Fruit fly (Drosophila melanogaster): ENCODE data around the gene Rpt2.

Gene Rpt2

DNA sequence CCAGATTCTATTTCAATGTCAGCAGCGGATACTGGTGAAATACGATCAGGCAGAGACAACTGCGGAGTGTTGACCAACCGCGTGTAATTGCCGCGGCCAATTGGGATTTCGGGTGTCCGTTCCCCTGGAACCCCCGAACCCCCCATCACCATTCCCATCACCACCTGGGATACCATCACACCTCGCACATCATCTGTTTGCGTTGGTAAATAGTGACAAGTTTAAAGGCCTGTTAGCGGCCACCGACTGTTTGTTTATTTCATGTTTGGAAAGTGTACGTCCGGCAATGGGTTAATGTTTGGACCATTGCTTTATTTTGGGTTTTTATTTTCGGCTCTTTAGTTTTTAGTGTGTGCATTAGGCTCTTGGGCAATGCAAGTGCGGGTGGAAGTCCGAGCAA lies 15.6 kb upstream of the Rpt2 start (continued):
- TF ChIP-seq CG12155 (GFP tag; optimal IDR thresholded peaks at IDR 0.05), result no peak
- peak; percentile 24 for TF ChIP-seq BtbVII (GFP tag; optimal IDR thresholded peaks at IDR 0.05)
- peak; percentile 40; the same call in 1 of the 2 replicates for TF ChIP-seq CG11247 (GFP tag; IDR thresholded peaks at IDR 0.05)
- TF ChIP-seq odd (GFP tag; optimal IDR thresholded peaks at IDR 0.05), result peak; percentile 41
- no peak for TF ChIP-seq CG10267 (tag; optimal IDR thresholded peaks at IDR 0.05)
- peak; percentile 4 for TF ChIP-seq CG11723 (GFP tag; optimal IDR thresholded peaks at IDR 0.05)
- no peak for TF ChIP-seq tll (GFP tag; optimal IDR thresholded peaks at IDR 0.05)
- peak; percentile 60 for TF ChIP-seq CG15601 (tag; optimal IDR thresholded peaks at IDR 0.05)
- no peak for TF ChIP-seq ap (GFP tag; IDR thresholded peaks at IDR 0.05)
- no peak for TF ChIP-seq CG4730 (GFP tag; IDR thresholded peaks at IDR 0.05)
- peak; percentile 81 for TF ChIP-seq ATbp (GFP tag; optimal IDR thresholded peaks at IDR 0.05)
- TF ChIP-seq slp2 (GFP tag; optimal IDR thresholded peaks at IDR 0.05), result no peak
- TF ChIP-seq CG12104 (GFP tag; optimal IDR thresholded peaks at IDR 0.05), result no peak
- TF ChIP-seq Opbp (GFP tag; IDR thresholded peaks at IDR 0.05; ENCODE audit: partially characterized antibody), result no peak
- TF ChIP-seq peb (GFP tag; IDR thresholded peaks at IDR 0.05), result no peak
- no peak for TF ChIP-seq luna (GFP tag; optimal IDR thresholded peaks at IDR 0.05)
- TF ChIP-seq kni (GFP tag; optimal IDR thresholded peaks at IDR 0.05), result peak; percentile 81
- no peak for TF ChIP-seq Sox102F (GFP tag; optimal IDR thresholded peaks at IDR 0.05)
- no peak for TF ChIP-seq CG6683 (GFP tag; optimal IDR thresholded peaks at IDR 0.05)
- no peak for TF ChIP-seq CG32772 (GFP tag; IDR thresholded peaks at IDR 0.05)
- TF ChIP-seq CG3726 (GFP tag; IDR thresholded peaks at IDR 0.05), result no peak

DNA sequence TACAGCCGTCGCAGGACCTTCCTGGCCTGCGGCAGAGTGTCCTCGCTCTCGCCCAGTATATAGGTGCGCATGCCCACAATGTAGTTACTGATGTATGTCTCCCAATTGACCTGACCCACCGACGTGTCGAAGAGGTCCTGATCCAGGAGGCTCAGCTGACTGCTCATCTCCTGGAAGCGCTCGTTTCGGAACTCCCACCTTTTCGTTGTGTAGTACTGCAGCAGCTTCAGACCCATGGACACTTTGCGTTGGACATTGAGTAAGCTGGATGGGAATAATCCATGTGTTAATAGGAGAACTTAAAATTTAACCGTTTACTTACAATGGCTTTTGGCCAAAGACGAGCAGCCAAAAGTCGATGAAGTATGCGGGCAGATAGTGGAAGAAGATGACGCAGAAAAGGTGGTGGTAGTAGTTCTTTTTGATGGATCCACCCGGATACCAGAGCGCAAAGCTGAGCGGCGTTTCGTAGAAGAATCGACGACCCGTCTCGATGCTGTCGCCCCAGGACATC lies 12.5 kb upstream of the Rpt2 start:
- peak; percentile 50 for TF ChIP-seq Med (GFP tag)
- TF ChIP-seq insv (GFP tag; optimal IDR thresholded peaks at IDR 0.05), result no peak
- TF ChIP-seq eve (GFP tag; optimal IDR thresholded peaks at IDR 0.05), result peak in 1 of 2 experiments; percentile 5
- peak; percentile 92 for TF ChIP-seq Ets65A (GFP tag)
- TF ChIP-seq CG5953 (GFP tag; IDR thresholded peaks at IDR 0.05), result 0 out of 2 replicates have a peak, but pooled peaks have one; percentile 37
- 0 out of 2 replicates have a peak, but pooled peaks have one; percentile 9 for TF ChIP-seq Oaz (GFP tag; IDR thresholded peaks at IDR 0.05)
- peak; percentile 29 for TF ChIP-seq CG6854 (GFP tag; optimal IDR thresholded peaks at IDR 0.05)
- TF ChIP-seq nom (GFP tag; optimal IDR thresholded peaks at IDR 0.05), result no peak
- no peak for TF ChIP-seq Dip3 (GFP tag; optimal IDR thresholded peaks at IDR 0.05)
- peak; percentile 25 for TF ChIP-seq pnt (GFP tag; optimal IDR thresholded peaks at IDR 0.05)

DNA sequence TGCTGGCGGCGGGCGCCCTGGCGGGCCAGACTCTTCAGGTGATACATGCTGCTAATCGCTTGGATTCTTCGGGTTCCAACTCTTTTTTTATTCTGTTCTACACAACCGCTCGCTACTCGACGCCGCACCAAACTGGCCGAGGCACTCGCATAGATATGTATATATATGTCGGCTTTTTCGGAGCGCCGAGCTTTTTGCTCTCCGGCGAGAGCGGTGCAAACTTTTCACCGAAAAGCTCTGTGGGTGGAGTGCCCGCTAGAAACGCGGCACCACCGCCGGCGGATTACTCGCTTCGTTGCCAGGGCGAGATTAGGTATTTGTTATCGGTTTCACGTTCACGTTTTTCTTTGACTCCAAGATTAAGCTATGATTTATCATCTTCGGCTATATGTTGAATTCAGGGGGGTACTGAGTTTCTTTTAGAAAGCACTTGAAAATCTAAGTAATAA lies 11.6 kb upstream of the Rpt2 start, which contains the start of gene Gdh:
Gene Gdh (minus strand): TSS at position 137 of the 449 bp plus-strand sequence.
- TF ChIP-seq CG9437 (GFP tag; optimal IDR thresholded peaks at IDR 0.05) (no peak), hth (optimal IDR thresholded peaks at IDR 0.05) (no peak), bcd (GFP tag; optimal IDR thresholded peaks at IDR 0.05) (peak; percentile 4), dmrt11E (tag; optimal IDR thresholded peaks at IDR 0.05) (no peak), CG33557 (GFP tag; optimal IDR thresholded peaks at IDR 0.05) (no peak), Rfx (GFP tag; IDR thresholded peaks at IDR 0.05) (peak; percentile 64), corto (GFP tag; optimal IDR thresholded peaks at IDR 0.05) (no peak), CG6254 (GFP tag; optimal IDR thresholded peaks at IDR 0.05) (no peak), NK7.1 (GFP tag; optimal IDR thresholded peaks at IDR 0.05) (no peak), phol (tag; optimal IDR thresholded peaks at IDR 0.05) (no peak), Med (GFP tag) (peak; percentile 94), CG7786 (GFP tag; optimal IDR thresholded peaks at IDR 0.05) (no peak), pb (GFP tag; optimal IDR thresholded peaks at IDR 0.05) (no peak), grn (GFP tag; optimal IDR thresholded peaks at IDR 0.05) (peak; percentile 58), Bteb2 (GFP tag; optimal IDR thresholded peaks at IDR 0.05) (no peak), al (GFP tag; IDR thresholded peaks at IDR 0.05) (no peak), ro (GFP tag; IDR thresholded peaks at IDR 0.05) (no peak), grau (tag; optimal IDR thresholded peaks at IDR 0.05) (peak; percentile 12), ERR (GFP tag; optimal IDR thresholded peaks at IDR 0.05) (peak; percentile 40), Vsx1 (GFP tag; optimal IDR thresholded peaks at IDR 0.05) (no peak)

All from whole organism, embryonic.